Fruit fly (Drosophila melanogaster): Measurements from ENCODE around the gene Dtg.

DNA sequence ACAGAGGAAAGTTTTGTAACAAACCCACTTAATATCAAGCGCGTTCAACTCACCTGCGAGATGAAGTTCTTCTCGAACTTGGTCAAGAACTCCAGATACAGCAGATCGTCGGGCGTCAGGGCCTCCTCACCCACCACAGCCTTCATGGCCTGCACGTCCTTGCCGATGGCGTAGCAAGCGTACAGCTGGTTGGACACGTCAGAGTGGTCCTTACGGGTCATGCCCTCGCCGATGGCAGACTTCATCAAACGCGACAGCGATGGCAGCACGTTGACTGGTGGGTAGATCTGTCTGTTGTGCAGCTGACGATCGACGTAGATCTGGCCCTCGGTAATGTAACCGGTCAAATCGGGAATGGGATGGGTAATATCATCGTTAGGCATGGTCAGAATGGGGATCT lies 22.9 kb upstream of the Dtg start:
- TF ChIP-seq psq (optimal IDR thresholded peaks at IDR 0.05) (no peak), usp (GFP tag; optimal IDR thresholded peaks at IDR 0.05) (no peak), pan (optimal IDR thresholded peaks at IDR 0.05) (no peak), Dll (optimal IDR thresholded peaks at IDR 0.05) (no peak), EcR (GFP tag; optimal IDR thresholded peaks at IDR 0.05) (no peak)

Measured in whole organism.